Fruit fly (Drosophila melanogaster) whole organism, prepupa: ENCODE data around the gene CG6567.

Experiments
- CG15336 ChIP-seq: fragments of 200-800 bp; sonication (Bioruptor generic); IDR thresholded peaks from 2 replicates; pipeline ENCODE4 v1.3.6; 2022; ENCODE audit warnings: missing biosample characterization, missing genetic modification characterization
- CG31627 ChIP-seq: fragments of 200-800 bp; sonication (Bioruptor generic); optimal IDR thresholded peaks from 3 replicates; lab custom pipeline; 2016; ENCODE audit warnings: missing biosample characterization, missing genetic modification characterization
- CG6276 ChIP-seq: fragments of 200-800 bp; sonication (Bioruptor generic); optimal IDR thresholded peaks from 2 replicates; lab custom pipeline; 2017; ENCODE audit warnings: missing biosample characterization, mild to moderate bottlenecking, missing genetic modification characterization
- CG8119 ChIP-seq: fragments of 200-800 bp; sonication (Bioruptor generic); IDR thresholded peaks from 3 replicates; pipeline ENCODE4 v1.3.6; 2022; ENCODE audit warnings: missing biosample characterization, missing genetic modification characterization
- Eip75B ChIP-seq: fragments of 200-800 bp; sonication (Bioruptor generic); optimal IDR thresholded peaks from 3 replicates; lab custom pipeline; 2016; ENCODE audit warnings: missing biosample characterization, missing genetic modification characterization
- Hr39 ChIP-seq: fragments of 200-800 bp; sonication (Bioruptor generic); optimal IDR thresholded peaks from 2 replicates; lab custom pipeline; 2016; ENCODE audit warnings: missing biosample characterization, missing genetic modification characterization
- Hr4 ChIP-seq: fragments of 200-800 bp; sonication (Bioruptor generic); optimal IDR thresholded peaks from 3 replicates; lab custom pipeline; 2016; ENCODE audit warnings: missing biosample characterization, missing genetic modification characterization
- Sox15 ChIP-seq: fragments of 200-800 bp; sonication (Bioruptor generic); optimal IDR thresholded peaks from 3 replicates; lab custom pipeline; 2016; ENCODE audit warnings: missing biosample characterization, missing genetic modification characterization
- achi ChIP-seq: fragments of 200-800 bp; sonication (Bioruptor generic); optimal IDR thresholded peaks from 3 replicates; lab custom pipeline; 2016; ENCODE audit warnings: missing biosample characterization, missing genetic modification characterization
- dsx ChIP-seq: fragments of 200-800 bp; optimal IDR thresholded peaks from 3 replicates; lab custom pipeline; 2019; ENCODE audit warnings: missing biosample characterization, mild to moderate bottlenecking, missing genetic modification characterization, moderate library complexity; ENCODE audit not compliant: poor library complexity, severe bottlenecking
- ss ChIP-seq, 2 experiments: fragments of 200-800 bp; sonication (Bioruptor generic); optimal IDR thresholded peaks; 2 replicates in 1 of 2; 3 replicates in 1 of 2; lab custom pipeline; 2017 to 2018; ENCODE audit warnings: mild to moderate bottlenecking in 2 of 2, missing biosample characterization in 2 of 2, missing genetic modification characterization in 2 of 2, moderate library complexity in 1 of 2
- svp ChIP-seq: fragments of 200-800 bp; sonication (Bioruptor generic); peaks from one replicate; lab custom pipeline; 2016; ENCODE audit warnings: missing biosample characterization, missing genetic modification characterization
- vri ChIP-seq: fragments of 200-800 bp; sonication (Bioruptor generic); optimal IDR thresholded peaks from 3 replicates; lab custom pipeline; 2016; ENCODE audit warnings: missing biosample characterization, mild to moderate bottlenecking, missing genetic modification characterization

DNA sequence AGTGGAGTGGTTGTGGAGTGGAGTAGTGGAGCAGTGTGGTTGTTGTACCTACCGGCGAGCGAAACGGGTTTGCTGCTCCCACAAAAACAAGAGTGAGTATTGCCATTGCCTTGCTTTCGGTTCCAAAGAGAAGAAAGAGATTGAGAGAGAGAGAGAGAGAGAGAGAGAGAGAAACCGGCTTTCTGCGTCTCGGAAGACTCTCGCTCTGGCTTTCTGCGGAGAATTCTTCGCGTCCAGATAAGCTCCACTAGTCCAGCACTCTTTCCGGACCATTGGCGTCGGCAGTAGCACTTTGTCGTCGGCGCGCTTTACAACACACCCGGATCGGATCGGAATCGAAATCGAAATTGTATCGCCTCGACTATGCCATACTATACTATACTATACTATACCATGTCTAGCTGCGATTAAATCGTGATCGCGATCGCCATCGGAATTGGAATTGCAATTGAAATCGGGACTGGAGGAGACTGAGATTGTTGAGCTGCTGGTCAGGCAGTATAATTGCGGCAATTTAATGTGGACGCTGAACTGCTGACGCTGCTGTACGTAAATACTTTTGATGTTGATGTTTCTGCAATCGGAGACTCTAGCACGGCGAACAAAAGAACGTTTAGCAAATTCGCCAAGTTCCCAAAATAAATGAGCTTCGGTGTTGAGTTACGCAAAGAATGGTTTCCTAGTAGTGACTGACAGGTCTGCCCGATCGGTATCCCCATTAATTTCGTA is 27.3 kb downstream of the CG6567 start, which contains the start of gene Cad86C:
- TF ChIP-seq vri (GFP tag; lab: Kevin White, UChicago) (peak; percentile 11), achi (no peak), CG8119 (peak; percentile 65; the same call in 2 of the 3 replicates), Sox15 (GFP tag; lab: Kevin White, UChicago) (no peak), CG6276 (GFP tag; lab: Kevin White, UChicago) (peak; percentile 66), CG15336 (peak; percentile 26; the same call in 1 of the 2 replicates), svp (no peak), CG31627 (GFP tag; lab: Kevin White, UChicago) (no peak), ss (GFP tag; optimal IDR thresholded peaks at IDR 0.05; lab: Kevin White, UChicago) (peak; percentile 57 to 77), Hr4 (GFP tag; lab: Kevin White, UChicago) (no peak), Eip75B (GFP tag; lab: Kevin White, UChicago) (no peak), dsx (GFP tag; lab: Kevin White, UChicago) (peak; percentile 72), Hr39 (GFP tag; lab: Kevin White, UChicago) (no peak)
